Fruit fly (Drosophila melanogaster) whole organism, wandering third instar larva: ENCODE data around the gene vih.

Experiments used
- Abd-B ChIP-seq: fragments of >200 bp; optimal IDR thresholded peaks from 2 replicates; lab custom pipeline; 2017; ENCODE audit warnings: missing biosample characterization, missing genetic modification characterization
- Dif ChIP-seq: fragments of 200-275, 200-300 bp; sonication (Bioruptor generic); optimal IDR thresholded peaks from 2 replicates; lab custom pipeline; 2018; ENCODE audit warnings: missing biosample characterization, missing genetic modification characterization; ENCODE audit not compliant: partially characterized antibody
- GATAd ChIP-seq: sonication (Bioruptor generic); optimal IDR thresholded peaks from 2 replicates; lab custom pipeline; 2016; ENCODE audit warnings: missing biosample characterization, missing genetic modification characterization
- Jra ChIP-seq: sonication (Bioruptor generic); optimal IDR thresholded peaks from 2 replicates; lab custom pipeline; 2016; ENCODE audit warnings: missing biosample characterization, missing genetic modification characterization
- OdsH ChIP-seq: fragments of 200-800 bp; sonication (Bioruptor generic); optimal IDR thresholded peaks from 2 replicates; lab custom pipeline; 2016; ENCODE audit warnings: missing biosample characterization, mild to moderate bottlenecking, missing genetic modification characterization
- Rel ChIP-seq, 2 experiments: fragments of 200-800 bp; sonication (Bioruptor generic) in 1 of 2; optimal IDR thresholded peaks; 2 replicates in 1 of 2; 3 replicates in 1 of 2; lab custom pipeline; 2016 to 2019; ENCODE audit warnings: mild to moderate bottlenecking in 2 of 2, missing biosample characterization in 2 of 2, missing genetic modification characterization in 2 of 2, moderate library complexity in 1 of 2
- Vsx2 ChIP-seq: fragments of 200-300, 225-300 bp; sonication (Bioruptor generic); optimal IDR thresholded peaks from 2 replicates; lab custom pipeline; 2018; ENCODE audit warnings: missing biosample characterization, missing genetic modification characterization; ENCODE audit not compliant: partially characterized antibody
- ey ChIP-seq: fragments of 200-800 bp; sonication (Bioruptor generic); optimal IDR thresholded peaks from 2 replicates; lab custom pipeline; 2016; ENCODE audit warnings: missing biosample characterization, missing genetic modification characterization
- foxo ChIP-seq, 2 experiments: fragments of 200-800 bp; sonication (Bioruptor generic); optimal IDR thresholded peaks; 2 replicates in 1 of 2; 3 replicates in 1 of 2; lab custom pipeline; 2016 to 2017; ENCODE audit warnings: missing biosample characterization in 2 of 2, missing genetic modification characterization in 2 of 2
- h ChIP-seq: fragments of 200-800 bp; sonication (Bioruptor generic); optimal IDR thresholded peaks from 3 replicates; lab custom pipeline; 2016; ENCODE audit warnings: missing biosample characterization, mild to moderate bottlenecking, missing genetic modification characterization
- lola ChIP-seq: fragments of >200 bp; optimal IDR thresholded peaks from 2 replicates; lab custom pipeline; 2017; ENCODE audit warnings: missing biosample characterization, missing genetic modification characterization
- usp ChIP-seq: fragments of >200 bp; optimal IDR thresholded peaks from 2 replicates; lab custom pipeline; 2017; ENCODE audit warnings: missing biosample characterization, missing genetic modification characterization

dm6 chr3L:12470509-12470908 is 33.6 kb upstream of the vih start:
- TF ChIP-seq foxo (GFP tag; optimal IDR thresholded peaks at IDR 0.05; lab: Kevin White, UChicago) (no peak), ey (GFP tag; lab: Kevin White, UChicago) (no peak), lola (GFP tag; lab: Kevin White, UChicago) (no peak), GATAd (GFP tag; lab: Kevin White, UChicago) (no peak), Vsx2 (no peak), Dif (no peak), OdsH (GFP tag; lab: Kevin White, UChicago) (no peak), h (GFP tag; lab: Kevin White, UChicago) (no peak), Rel (GFP tag; optimal IDR thresholded peaks at IDR 0.05; lab: Kevin White, UChicago) (no peak), Rel (tag; optimal IDR thresholded peaks at IDR 0.05; lab: Kevin White, UChicago) (no peak), usp (GFP tag; lab: Kevin White, UChicago) (no peak), Abd-B (GFP tag; lab: Kevin White, UChicago) (no peak), Jra (GFP tag; lab: Kevin White, UChicago) (no peak)
